Fruit fly (Drosophila melanogaster): ENCODE measurements around the gene ChLD3.
A peak's percentile ranks its signal among the peaks of the same experiment; 100 is the strongest.

The ChLD3 gene

dm6 chr2L:16703753-16704152 lies 34.9 kb upstream of the ChLD3 start (continued):
- TF ChIP-seq gro (GFP tag; optimal IDR thresholded peaks at IDR 0.05) (peak; percentile 72), lmd (GFP tag; IDR thresholded peaks at IDR 0.05) (no peak; the same call in 1 of the 2 replicates), CG17802 (tag; optimal IDR thresholded peaks at IDR 0.05) (no peak), ken (GFP tag; IDR thresholded peaks at IDR 0.05) (no peak), crp (GFP tag; optimal IDR thresholded peaks at IDR 0.05) (no peak), E2f2 (GFP tag; IDR thresholded peaks at IDR 0.05) (peak; percentile 83), pho (GFP tag; optimal IDR thresholded peaks at IDR 0.05) (peak; percentile 8), CG1792 (GFP tag; optimal IDR thresholded peaks at IDR 0.05) (no peak), Ravus (GFP tag; IDR thresholded peaks at IDR 0.05) (peak; percentile 10; the same call in 1 of the 2 replicates), Ada2b (GFP tag; IDR thresholded peaks at IDR 0.05) (peak; percentile 58; the same call in 1 of the 2 replicates), CG30403 (GFP tag; optimal IDR thresholded peaks at IDR 0.05) (peak; percentile 62), CG4730 (GFP tag; IDR thresholded peaks at IDR 0.05) (no peak), ems (GFP tag; optimal IDR thresholded peaks at IDR 0.05) (peak; percentile 34), hkb (optimal IDR thresholded peaks at IDR 0.05) (no peak), hkb (GFP tag; IDR thresholded peaks at IDR 0.05) (peak; percentile 69), CG17361 (GFP tag; IDR thresholded peaks at IDR 0.05) (no peak), nau (GFP tag; optimal IDR thresholded peaks at IDR 0.05) (no peak), CG31224 (GFP tag; IDR thresholded peaks at IDR 0.05) (no peak), gfzf (GFP tag; optimal IDR thresholded peaks at IDR 0.05) (no peak), CG8924 (tag; optimal IDR thresholded peaks at IDR 0.05) (no peak), gce (GFP tag; IDR thresholded peaks at IDR 0.05) (no peak), CG3407 (GFP tag; optimal IDR thresholded peaks at IDR 0.05) (no peak), CG13624 (GFP tag; optimal IDR thresholded peaks at IDR 0.05) (peak; percentile 53), Ets65A (GFP tag) (peak; percentile 94), maf-S (GFP tag; optimal IDR thresholded peaks at IDR 0.05) (peak; percentile 44), Sry-δ (GFP tag; optimal IDR thresholded peaks at IDR 0.05) (peak; percentile 12), CG12744 (GFP tag; optimal IDR thresholded peaks at IDR 0.05) (no peak), Dbx (GFP tag; IDR thresholded peaks at IDR 0.05) (peak; percentile 49; the same call in 1 of the 3 replicates), ftz-f1 (GFP tag; optimal IDR thresholded peaks at IDR 0.05) (no peak), grn (GFP tag; optimal IDR thresholded peaks at IDR 0.05) (no peak), sens (GFP tag) (peak; percentile 91), nmo (GFP tag; optimal IDR thresholded peaks at IDR 0.05) (peak; percentile 37), bab2 (GFP tag; optimal IDR thresholded peaks at IDR 0.05) (peak; percentile 19), repo (GFP tag; optimal IDR thresholded peaks at IDR 0.05) (no peak), Bteb2 (GFP tag; optimal IDR thresholded peaks at IDR 0.05) (peak; percentile 28), CG1603 (tag; optimal IDR thresholded peaks at IDR 0.05) (peak; percentile 31), bbx (GFP tag; IDR thresholded peaks at IDR 0.05; ENCODE audit: partially characterized antibody) (peak; percentile 19; the same call in 1 of the 2 replicates), CG9876 (GFP tag; optimal IDR thresholded peaks at IDR 0.05) (no peak), CG10274 (GFP tag; optimal IDR thresholded peaks at IDR 0.05) (no peak), NFAT (GFP tag; IDR thresholded peaks at IDR 0.05) (no peak), CG33213 (GFP tag; optimal IDR thresholded peaks at IDR 0.05) (peak; percentile 25), CG14014 (GFP tag; IDR thresholded peaks at IDR 0.05) (peak; percentile 21; the same call in 1 of the 2 replicates), CG11247 (GFP tag; IDR thresholded peaks at IDR 0.05) (no peak), Gsc (GFP tag; IDR thresholded peaks at IDR 0.05) (no peak), mam (GFP tag; optimal IDR thresholded peaks at IDR 0.05) (peak; percentile 64), CG18476 (GFP tag; optimal IDR thresholded peaks at IDR 0.05) (peak; percentile 35), pb (GFP tag; optimal IDR thresholded peaks at IDR 0.05) (no peak), CG4854 (GFP tag; optimal IDR thresholded peaks at IDR 0.05) (peak; percentile 31), sug (tag; optimal IDR thresholded peaks at IDR 0.05) (peak; percentile 44), az2 (GFP tag; optimal IDR thresholded peaks at IDR 0.05) (peak; percentile 31), Dad (GFP tag; optimal IDR thresholded peaks at IDR 0.05) (peak; percentile 40), CG4820 (GFP tag; optimal IDR thresholded peaks at IDR 0.05) (peak; percentile 32), ara (GFP tag; IDR thresholded peaks at IDR 0.05) (no peak)

Data from whole organism, embryonic.